Fruit fly (Drosophila melanogaster) whole organism, embryonic: ENCODE measurements around the gene MP1.

Experiments used
- Abd-B ChIP-seq: fragments of 200-800 bp; sonication (Bioruptor generic); optimal IDR thresholded peaks from 2 replicates; lab custom pipeline; 2018; ENCODE audit warnings: missing biosample characterization, mild to moderate bottlenecking, missing genetic modification characterization, moderate library complexity
- Aef1 ChIP-seq: fragments of 200-800 bp; sonication (Bioruptor generic); IDR thresholded peaks from 3 replicates; pipeline ENCODE4 v1.3.6; 2022; ENCODE audit warnings: missing biosample characterization, missing genetic modification characterization
- CG10147 ChIP-seq: fragments of 200-800 bp; sonication (Bioruptor generic); optimal IDR thresholded peaks from 2 replicates; lab custom pipeline; 2019; ENCODE audit warnings: missing biosample characterization, mild to moderate bottlenecking, missing genetic modification characterization, moderate library complexity
- CG10267 ChIP-seq: fragments of 200-800 bp; sonication (Bioruptor generic); optimal IDR thresholded peaks from 2 replicates; lab custom pipeline; 2018; ENCODE audit warnings: missing biosample characterization, mild to moderate bottlenecking, missing genetic modification characterization, moderate library complexity
- CG10321 ChIP-seq: fragments of 200-800 bp; sonication (Bioruptor generic); IDR thresholded peaks from 2 replicates; pipeline ENCODE4 v1.3.6; 2022; ENCODE audit warnings: missing biosample characterization, missing genetic modification characterization
- CG10431 ChIP-seq: fragments of 200-800 bp; sonication (Bioruptor generic); optimal IDR thresholded peaks from 3 replicates; lab custom pipeline; 2018; ENCODE audit warnings: missing biosample characterization, mild to moderate bottlenecking, missing genetic modification characterization
- CG10565 ChIP-seq: fragments of 200-800 bp; sonication (Bioruptor generic); optimal IDR thresholded peaks from 3 replicates; lab custom pipeline; 2016; ENCODE audit warnings: missing biosample characterization, mild to moderate bottlenecking, missing genetic modification characterization
- CG12155 ChIP-seq: fragments of 200-800 bp; sonication (Bioruptor generic); optimal IDR thresholded peaks from 3 replicates; lab custom pipeline; 2016; ENCODE audit warnings: missing biosample characterization, missing genetic modification characterization
- CG15479 ChIP-seq: fragments of 200-800 bp; sonication (Bioruptor generic); optimal IDR thresholded peaks from 3 replicates; lab custom pipeline; 2019; ENCODE audit warnings: missing biosample characterization, mild to moderate bottlenecking, missing genetic modification characterization, moderate library complexity
- CG15601 ChIP-seq: fragments of 200-800 bp; sonication (Bioruptor generic); optimal IDR thresholded peaks from 3 replicates; lab custom pipeline; 2019; ENCODE audit warnings: missing biosample characterization, mild to moderate bottlenecking, missing genetic modification characterization, moderate library complexity
- CG16813 ChIP-seq: fragments of 200-800 bp; sonication (Bioruptor generic); IDR thresholded peaks from 3 replicates; pipeline ENCODE4 v1.3.6; 2022; ENCODE audit warnings: missing biosample characterization, missing genetic modification characterization; ENCODE audit not compliant: partially characterized antibody
- CG17829 ChIP-seq: fragments of 200-800 bp; optimal IDR thresholded peaks from 2 replicates; lab custom pipeline; 2019; ENCODE audit warnings: missing biosample characterization, mild to moderate bottlenecking, missing genetic modification characterization, moderate library complexity
- CG30431 ChIP-seq: fragments of 200-800 bp; sonication (Bioruptor generic); optimal IDR thresholded peaks from 2 replicates; lab custom pipeline; 2017; ENCODE audit warnings: missing biosample characterization, missing genetic modification characterization
- CG3163 ChIP-seq: fragments of 200-800 bp; sonication (Bioruptor generic); optimal IDR thresholded peaks from 3 replicates; lab custom pipeline; 2016; ENCODE audit warnings: missing biosample characterization, missing genetic modification characterization
- CG33213 ChIP-seq: fragments of 200-800 bp; sonication (Bioruptor generic); optimal IDR thresholded peaks from 3 replicates; lab custom pipeline; 2016; ENCODE audit warnings: missing biosample characterization, missing genetic modification characterization
- CG3847 ChIP-seq: fragments of 200-800 bp; sonication (Bioruptor generic); IDR thresholded peaks from 2 replicates; pipeline ENCODE4 v1.3.6; 2022; ENCODE audit warnings: missing biosample characterization, missing genetic modification characterization
- CG6654 ChIP-seq: fragments of 200-800 bp; sonication (Bioruptor generic); optimal IDR thresholded peaks from 2 replicates; lab custom pipeline; 2017; ENCODE audit warnings: missing biosample characterization, mild to moderate bottlenecking, missing genetic modification characterization
- CG6813 ChIP-seq: fragments of 200-800 bp; sonication (Bioruptor generic); optimal IDR thresholded peaks from 2 replicates; lab custom pipeline; 2017; ENCODE audit warnings: missing biosample characterization, missing genetic modification characterization, mild to moderate bottlenecking, moderate library complexity, missing genetic modification reagents
- CG7786 ChIP-seq: fragments of 200-800 bp; sonication (Bioruptor generic); optimal IDR thresholded peaks from 2 replicates; lab custom pipeline; 2016; ENCODE audit warnings: missing biosample characterization, missing genetic modification characterization
- CG8478 ChIP-seq: fragments of >200 bp; optimal IDR thresholded peaks from 2 replicates; lab custom pipeline; 2018
- Chrac-16 ChIP-seq: fragments of 200-800 bp; sonication (Bioruptor generic); optimal IDR thresholded peaks from 3 replicates; lab custom pipeline; 2016; ENCODE audit warnings: missing biosample characterization, missing genetic modification characterization
- Gug ChIP-seq: fragments of 200-800 bp; sonication (Bioruptor generic); IDR thresholded peaks from 4 replicates; pipeline ENCODE4 v1.3.6; 2022; ENCODE audit warnings: missing biosample characterization, missing genetic modification characterization
- Kr ChIP-seq: fragments of 200-800 bp; sonication (Bioruptor generic); optimal IDR thresholded peaks from 2 replicates; lab custom pipeline; 2017; ENCODE audit warnings: missing biosample characterization, mild to moderate bottlenecking, missing genetic modification characterization
- NC2α ChIP-seq: fragments of 200-800 bp; sonication (Bioruptor generic); optimal IDR thresholded peaks from 2 replicates; lab custom pipeline; 2016; ENCODE audit warnings: missing biosample characterization, missing genetic modification characterization
- Poxn ChIP-seq: fragments of 200-800 bp; sonication (Bioruptor generic); IDR thresholded peaks from 2 replicates; pipeline ENCODE4 v1.3.6; 2022; ENCODE audit warnings: missing biosample characterization, missing genetic modification characterization
- Sin3A ChIP-seq: fragments of >200 bp; optimal IDR thresholded peaks from 2 replicates; lab custom pipeline; 2018
- Six4 ChIP-seq: fragments of 200-800 bp; sonication (Bioruptor generic); optimal IDR thresholded peaks from 2 replicates; lab custom pipeline; 2016; ENCODE audit warnings: missing biosample characterization, missing genetic modification characterization
- Ssrp ChIP-seq: fragments of 200-800 bp; sonication (Bioruptor generic); optimal IDR thresholded peaks from 2 replicates; lab custom pipeline; 2018; ENCODE audit warnings: missing biosample characterization, mild to moderate bottlenecking, missing genetic modification characterization, moderate library complexity
- TFAM ChIP-seq: fragments of 200-800 bp; sonication (Bioruptor generic); optimal IDR thresholded peaks from 2 replicates; lab custom pipeline; 2017; ENCODE audit warnings: missing biosample characterization, missing genetic modification characterization, inconsistent platforms
- Xrp1 ChIP-seq: fragments of 200-800 bp; sonication (Bioruptor generic); IDR thresholded peaks from 2 replicates; pipeline ENCODE4 v1.3.6; 2022; ENCODE audit warnings: missing biosample characterization, missing genetic modification characterization
- bab2 ChIP-seq: fragments of 200-800 bp; sonication (Bioruptor generic); optimal IDR thresholded peaks from 2 replicates; lab custom pipeline; 2016; ENCODE audit warnings: missing biosample characterization, missing genetic modification characterization
- bcd ChIP-seq: fragments of 200-800 bp; sonication (Bioruptor generic); optimal IDR thresholded peaks from 2 replicates; lab custom pipeline; 2017; ENCODE audit warnings: missing biosample characterization, mild to moderate bottlenecking, missing genetic modification characterization
- danr ChIP-seq: fragments of 200-800 bp; sonication (Bioruptor generic); IDR thresholded peaks from 2 replicates; pipeline ENCODE4 v1.3.6; 2022; ENCODE audit warnings: missing biosample characterization, missing genetic modification characterization
- dm ChIP-seq: fragments of 200-800 bp; sonication (Bioruptor generic); optimal IDR thresholded peaks from 3 replicates; lab custom pipeline; 2016; ENCODE audit warnings: missing biosample characterization, missing genetic modification characterization
- exex ChIP-seq: fragments of 200-800 bp; sonication (Bioruptor generic); optimal IDR thresholded peaks from 4 replicates; lab custom pipeline; 2018; ENCODE audit warnings: missing biosample characterization, mild to moderate bottlenecking, missing genetic modification characterization, moderate library complexity
- fd102C ChIP-seq: fragments of 200-800 bp; sonication (Bioruptor generic); optimal IDR thresholded peaks from 2 replicates; lab custom pipeline; 2018; ENCODE audit warnings: missing biosample characterization, mild to moderate bottlenecking, missing genetic modification characterization, moderate library complexity
- gcm ChIP-seq: fragments of 200-800 bp; sonication (Bioruptor generic); optimal IDR thresholded peaks from 2 replicates; lab custom pipeline; 2019; ENCODE audit warnings: missing biosample characterization, mild to moderate bottlenecking, missing genetic modification characterization, moderate library complexity
- gro ChIP-seq: fragments of 200-800 bp; sonication (Bioruptor generic); optimal IDR thresholded peaks from 2 replicates; lab custom pipeline; 2016; ENCODE audit warnings: missing biosample characterization, missing genetic modification characterization
- h ChIP-seq: fragments of >200 bp; optimal IDR thresholded peaks from 2 replicates; lab custom pipeline; 2017
- hkb ChIP-seq, 2 experiments: fragments of 200-800 bp in 1 of 2; fragments of >200 bp in 1 of 2; sonication (Bioruptor generic) in 1 of 2; IDR thresholded peaks in 1 of 2; optimal IDR thresholded peaks in 1 of 2; 2 replicates each; pipeline versions ENCODE4 v1.3.6 to Lab custom; 2017 to 2022; ENCODE audit warnings: missing biosample characterization in 1 of 2, missing genetic modification characterization in 1 of 2
- knrl ChIP-seq: fragments of 200-800 bp; sonication (Bioruptor generic); IDR thresholded peaks from 3 replicates; pipeline ENCODE4 v1.3.6; 2022; ENCODE audit warnings: missing biosample characterization, missing genetic modification characterization; ENCODE audit not compliant: partially characterized antibody
- nerfin-1 ChIP-seq: fragments of 200-800 bp; sonication (Bioruptor generic); optimal IDR thresholded peaks from 3 replicates; lab custom pipeline; 2019; ENCODE audit warnings: missing biosample characterization, mild to moderate bottlenecking, missing genetic modification characterization, moderate library complexity
- p53 ChIP-seq: fragments of 200-800 bp; sonication (Bioruptor generic); optimal IDR thresholded peaks from 2 replicates; lab custom pipeline; 2016; ENCODE audit warnings: missing biosample characterization, missing genetic modification characterization
- pb ChIP-seq: fragments of 200-800 bp; sonication (Bioruptor generic); optimal IDR thresholded peaks from 3 replicates; lab custom pipeline; 2016; ENCODE audit warnings: missing biosample characterization, missing genetic modification characterization
- pho ChIP-seq: fragments of 200-800 bp; sonication (Bioruptor generic); optimal IDR thresholded peaks from 2 replicates; lab custom pipeline; 2016; ENCODE audit warnings: missing biosample characterization, missing genetic modification characterization
- pnt ChIP-seq: fragments of 200-800 bp; sonication (Bioruptor generic); optimal IDR thresholded peaks from 3 replicates; lab custom pipeline; 2016; ENCODE audit warnings: missing biosample characterization, missing genetic modification characterization
- ranshi ChIP-seq: fragments of 200-800 bp; sonication (Bioruptor generic); IDR thresholded peaks from 2 replicates; pipeline ENCODE4 v1.3.6; 2022; ENCODE audit warnings: missing biosample characterization, missing genetic modification characterization
- ssp ChIP-seq: fragments of 200-800 bp; sonication (Bioruptor generic); IDR thresholded peaks from 2 replicates; pipeline ENCODE4 v1.3.6; 2022; ENCODE audit warnings: missing biosample characterization, missing genetic modification characterization
- tx ChIP-seq: fragments of 200-800 bp; sonication (Bioruptor generic); optimal IDR thresholded peaks from 2 replicates; lab custom pipeline; 2016; ENCODE audit warnings: missing biosample characterization, missing genetic modification characterization
- z ChIP-seq: fragments of 200-800 bp; sonication (Bioruptor generic); IDR thresholded peaks from 3 replicates; pipeline ENCODE4 v1.3.6; 2022; ENCODE audit warnings: missing biosample characterization, missing genetic modification characterization
- zfh1 ChIP-seq: fragments of 200-800 bp; sonication (Bioruptor generic); IDR thresholded peaks from 3 replicates; pipeline ENCODE4 v1.3.6; 2022; ENCODE audit warnings: missing biosample characterization, missing genetic modification characterization
- zfh2 ChIP-seq: fragments of 200-800 bp; sonication (Bioruptor generic); optimal IDR thresholded peaks from 2 replicates; lab custom pipeline; 2016; ENCODE audit warnings: missing biosample characterization, missing genetic modification characterization

Gene MP1

DNA sequence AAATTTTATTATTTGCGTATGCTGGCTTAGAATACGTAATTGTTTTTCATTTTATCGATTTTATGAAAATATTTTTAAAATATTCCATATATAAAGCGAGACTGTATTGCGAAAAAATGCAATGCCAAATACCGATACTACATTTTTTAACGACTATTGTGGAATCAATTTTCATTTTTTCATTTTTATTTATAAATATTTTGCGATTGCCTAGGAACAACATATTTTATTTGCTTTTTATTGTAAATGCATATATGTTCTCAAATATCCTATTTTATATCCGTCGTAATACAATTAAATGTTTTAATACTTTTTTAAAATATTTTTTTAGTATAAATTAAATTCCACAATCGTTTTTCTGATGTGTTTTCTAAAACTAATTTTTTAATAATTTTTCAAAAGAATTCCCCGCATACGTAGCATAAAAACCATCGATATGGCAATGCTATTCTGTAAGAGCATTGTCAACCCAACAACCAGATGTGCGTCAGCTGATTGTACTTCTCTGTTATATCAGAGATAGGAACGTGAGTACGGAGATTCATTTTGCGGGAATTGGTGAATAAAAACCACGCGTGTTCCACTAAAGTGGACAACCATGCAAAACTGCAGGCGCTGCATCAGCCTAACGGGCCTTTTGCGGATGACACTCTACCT, 3.5 kb downstream of the MP1 start, which contains the start of gene Suv3 (continued):
- TF ChIP-seq Ssrp (tag; lab: Kevin White, UChicago) = peak; percentile 59
- no peak for TF ChIP-seq tx (GFP tag; lab: Kevin White, UChicago)
- TF ChIP-seq z (GFP tag; lab: Robert Waterston, UW) = no peak
- peak; percentile 30 for TF ChIP-seq bcd (GFP tag; lab: Kevin White, UChicago)
- no peak for TF ChIP-seq pnt (GFP tag; lab: Kevin White, UChicago)
- no peak for TF ChIP-seq bab2 (GFP tag; lab: Kevin White, UChicago)
- TF ChIP-seq danr (GFP tag; lab: Robert Waterston, UW) = no peak
- no peak for TF ChIP-seq CG10565 (GFP tag; lab: Kevin White, UChicago)
- no peak for TF ChIP-seq Aef1
- peak; percentile 42 for TF ChIP-seq CG3847 (GFP tag; lab: Robert Waterston, UW)
- no peak for TF ChIP-seq h (lab: Kevin White, UChicago)
- TF ChIP-seq hkb (optimal IDR thresholded peaks at IDR 0.05; lab: Kevin White, UChicago) = no peak
- TF ChIP-seq hkb (GFP tag; IDR thresholded peaks at IDR 0.05; lab: Robert Waterston, UW) = peak; percentile 38; the same call in 1 of the 2 replicates
- peak; percentile 41 for TF ChIP-seq Xrp1 (GFP tag; lab: Robert Waterston, UW)
- no peak for TF ChIP-seq CG6813 (GFP tag; lab: Kevin White, UChicago)
- no peak for TF ChIP-seq exex (tag; lab: Kevin White, UChicago)
- TF ChIP-seq NC2α (GFP tag; lab: Kevin White, UChicago) = no peak
- no peak for TF ChIP-seq Chrac-16 (GFP tag; lab: Kevin White, UChicago)
- no peak for TF ChIP-seq Gug (GFP tag; lab: Robert Waterston, UW)
- no peak for TF ChIP-seq gcm (GFP tag; lab: Kevin White, UChicago)
- TF ChIP-seq CG10321 (GFP tag; lab: Robert Waterston, UW) = no peak
- TF ChIP-seq CG8478 = no peak
- no peak for TF ChIP-seq gro (GFP tag; lab: Kevin White, UChicago)
- TF ChIP-seq zfh2 (GFP tag; lab: Kevin White, UChicago) = peak; percentile 10
- no peak for TF ChIP-seq pb (GFP tag; lab: Kevin White, UChicago)
- peak; percentile 14 for TF ChIP-seq Sin3A (lab: Kevin White, UChicago)
- no peak for TF ChIP-seq CG33213
- TF ChIP-seq CG7786 (GFP tag; lab: Kevin White, UChicago) = no peak
- TF ChIP-seq CG17829 (tag; lab: Kevin White, UChicago) = peak; percentile 38
- no peak for TF ChIP-seq CG12155 (GFP tag; lab: Kevin White, UChicago)
- no peak for TF ChIP-seq Kr
- no peak for TF ChIP-seq Poxn (GFP tag; lab: Robert Waterston, UW)
- no peak for TF ChIP-seq CG10147 (GFP tag; lab: Kevin White, UChicago)
- TF ChIP-seq Abd-B (GFP tag; lab: Kevin White, UChicago) = peak; percentile 33
- TF ChIP-seq pho (GFP tag; lab: Kevin White, UChicago) = no peak
- no peak for TF ChIP-seq CG16813 (GFP tag; lab: Robert Waterston, UW)
- no peak for TF ChIP-seq Six4 (GFP tag; lab: Kevin White, UChicago)
- no peak for TF ChIP-seq CG6654 (GFP tag; lab: Kevin White, UChicago)
- TF ChIP-seq CG10267 (tag; lab: Kevin White, UChicago) = peak; percentile 33
- TF ChIP-seq CG3163 (GFP tag; lab: Kevin White, UChicago) = no peak
- TF ChIP-seq CG10431 (GFP tag; lab: Kevin White, UChicago) = no peak
- TF ChIP-seq p53 (GFP tag; lab: Kevin White, UChicago) = no peak
- peak; percentile 44 for TF ChIP-seq dm (GFP tag; lab: Kevin White, UChicago)
- TF ChIP-seq knrl (GFP tag; lab: Robert Waterston, UW) = no peak
- no peak for TF ChIP-seq ranshi (GFP tag; lab: Robert Waterston, UW)
- no peak for TF ChIP-seq TFAM (GFP tag; lab: Kevin White, UChicago)
- peak; percentile 8 for TF ChIP-seq CG15601
- no peak for TF ChIP-seq fd102C (GFP tag; lab: Kevin White, UChicago)
- TF ChIP-seq ssp (GFP tag; lab: Robert Waterston, UW) = 0 out of 2 replicates have a peak, but pooled peaks have one; percentile 39
- no peak for TF ChIP-seq zfh1
- TF ChIP-seq CG30431 = no peak
- TF ChIP-seq CG15479 (GFP tag; lab: Kevin White, UChicago) = no peak
- TF ChIP-seq nerfin-1 (tag; lab: Kevin White, UChicago) = no peak
